Worm (Caenorhabditis elegans) whole organism, late embryonic: ENCODE measurements around the gene Y4C6A.3.
"Not testable (repeated sequence)": the region's sequence is repeated elsewhere in the genome, so short reads cannot be mapped to it uniquely, and the experiment has no call there.

ENCODE experiments used
- C08G9.2 ChIP-seq: sonication (generic microtip); optimal IDR thresholded peaks from 2 replicates; lab custom pipeline; 2016; ENCODE audit warnings: mild to moderate bottlenecking, missing genetic modification characterization, moderate library complexity, missing compliant biosample characterization
- C38D4.7 ChIP-seq: fragments of 200-800 bp; sonication (Bioruptor generic); optimal IDR thresholded peaks from 2 replicates; lab custom pipeline; 2018; ENCODE audit warnings: mild to moderate bottlenecking, missing genetic modification characterization, moderate library complexity, missing compliant biosample characterization
- K09A11.1 ChIP-seq: sonication (generic microtip); optimal IDR thresholded peaks from 2 replicates; lab custom pipeline; 2017; ENCODE audit warnings: antibody characterized with exemption, mild to moderate bottlenecking, missing genetic modification characterization, missing compliant biosample characterization; ENCODE audit not compliant: insufficient read depth
- ahr-1 ChIP-seq: sonication (generic microtip); optimal IDR thresholded peaks from 2 replicates; lab custom pipeline; 2016; ENCODE audit warnings: missing genetic modification characterization, missing compliant biosample characterization
- ceh-14 ChIP-seq: sonication (generic microtip); optimal IDR thresholded peaks from 2 replicates; lab custom pipeline; 2016; ENCODE audit warnings: missing genotype, missing genetic modification characterization, missing compliant biosample characterization
- ceh-18 ChIP-seq: sonication (generic microtip); optimal IDR thresholded peaks from 2 replicates; lab custom pipeline; 2016; ENCODE audit warnings: missing genetic modification characterization, missing compliant biosample characterization
- ceh-19 ChIP-seq: fragments of 200-800 bp; sonication (Bioruptor generic); optimal IDR thresholded peaks from 2 replicates; lab custom pipeline; 2018; ENCODE audit warnings: mild to moderate bottlenecking, missing genetic modification characterization, missing compliant biosample characterization
- ceh-2 ChIP-seq: sonication (generic microtip); optimal IDR thresholded peaks from 2 replicates; lab custom pipeline; 2016; ENCODE audit warnings: missing genotype, missing genetic modification characterization, missing compliant biosample characterization
- ceh-34 ChIP-seq: sonication (generic microtip); optimal IDR thresholded peaks from 2 replicates; lab custom pipeline; 2016; ENCODE audit warnings: mild to moderate bottlenecking, missing genetic modification characterization, missing compliant biosample characterization
- ceh-45 ChIP-seq: fragments of 200-800 bp; sonication (Bioruptor generic); IDR thresholded peaks from 2 replicates; pipeline ENCODE4 v1.3.6; 2022; ENCODE audit warnings: missing genetic modification reagents, missing genetic modification characterization, missing compliant biosample characterization
- ceh-6 ChIP-seq: fragments of 200-800 bp; sonication (Bioruptor generic); optimal IDR thresholded peaks from 2 replicates; lab custom pipeline; 2018; ENCODE audit warnings: mild to moderate bottlenecking, missing genetic modification characterization, missing compliant biosample characterization
- che-1 ChIP-seq: sonication (generic microtip); optimal IDR thresholded peaks from 2 replicates; lab custom pipeline; 2016; ENCODE audit warnings: mild to moderate bottlenecking, missing genetic modification characterization, missing compliant biosample characterization
- dve-1 ChIP-seq: sonication (generic microtip); optimal IDR thresholded peaks from 2 replicates; lab custom pipeline; 2017; ENCODE audit warnings: antibody characterized with exemption, mild to moderate bottlenecking, missing genetic modification characterization, missing compliant biosample characterization
- elt-4 ChIP-seq: sonication (generic microtip); optimal IDR thresholded peaks from 2 replicates; lab custom pipeline; 2016; ENCODE audit warnings: missing genetic modification characterization, missing compliant biosample characterization
- hlh-15 ChIP-seq: sonication (generic microtip); optimal IDR thresholded peaks from 2 replicates; lab custom pipeline; 2016; ENCODE audit warnings: missing genetic modification characterization, missing compliant biosample characterization
- hlh-30 ChIP-seq: sonication (generic microtip); optimal IDR thresholded peaks from 2 replicates; lab custom pipeline; 2017; ENCODE audit warnings: antibody characterized with exemption, missing genetic modification characterization, missing compliant biosample characterization; ENCODE audit not compliant: insufficient read depth
- madf-2 ChIP-seq: sonication (generic microtip); optimal IDR thresholded peaks from 2 replicates; lab custom pipeline; 2017; ENCODE audit warnings: missing genetic modification characterization, missing compliant biosample characterization
- mec-3 ChIP-seq: sonication (generic microtip); optimal IDR thresholded peaks from 2 replicates; lab custom pipeline; 2016; ENCODE audit warnings: borderline replicate concordance, missing genetic modification characterization, missing compliant biosample characterization
- nhr-11 ChIP-seq: fragments of 150-350 bp; optimal IDR thresholded peaks from 2 replicates; lab custom pipeline; 2014; ENCODE audit warnings: missing biosample characterization, missing genetic modification characterization
- nhr-232 ChIP-seq: sonication (generic microtip); optimal IDR thresholded peaks from 2 replicates; lab custom pipeline; 2016; ENCODE audit warnings: missing genetic modification characterization, missing compliant biosample characterization
- odd-2 ChIP-seq: sonication (generic microtip); optimal IDR thresholded peaks from 2 replicates; lab custom pipeline; 2017; ENCODE audit warnings: antibody characterized with exemption, mild to moderate bottlenecking, missing genetic modification characterization, missing compliant biosample characterization
- pat-9 ChIP-seq: fragments of 200-800 bp; sonication (Bioruptor generic); optimal IDR thresholded peaks from 2 replicates; lab custom pipeline; 2018; ENCODE audit warnings: mild to moderate bottlenecking, missing genetic modification characterization, moderate library complexity, missing compliant biosample characterization
- pha-2 ChIP-seq: sonication (generic microtip); optimal IDR thresholded peaks from 2 replicates; lab custom pipeline; 2017; ENCODE audit warnings: mild to moderate bottlenecking, missing genetic modification characterization, missing compliant biosample characterization
- ref-2 ChIP-seq: sonication (generic microtip); optimal IDR thresholded peaks from 2 replicates; lab custom pipeline; 2016; ENCODE audit warnings: missing genetic modification characterization, missing compliant biosample characterization
- sdc-2 ChIP-seq: sonication (generic microtip); optimal IDR thresholded peaks from 2 replicates; lab custom pipeline; 2016; ENCODE audit warnings: missing genotype, missing genetic modification characterization, missing compliant biosample characterization
- sox-4 ChIP-seq: sonication (generic microtip); optimal IDR thresholded peaks from 2 replicates; lab custom pipeline; 2017; ENCODE audit warnings: mild to moderate bottlenecking, missing genetic modification characterization, inconsistent platforms, missing compliant biosample characterization
- syd-9 ChIP-seq: sonication (generic microtip); optimal IDR thresholded peaks from 2 replicates; lab custom pipeline; 2016; ENCODE audit warnings: mild to moderate bottlenecking, missing genetic modification characterization, moderate library complexity, missing compliant biosample characterization
- tbx-2 ChIP-seq: sonication (generic microtip); optimal IDR thresholded peaks from 2 replicates; lab custom pipeline; 2016; ENCODE audit warnings: missing genetic modification characterization, missing compliant biosample characterization
- ttx-3 ChIP-seq: sonication (generic microtip); optimal IDR thresholded peaks from 2 replicates; lab custom pipeline; 2016; ENCODE audit warnings: missing genetic modification reagents, missing genetic modification characterization, missing compliant biosample characterization
- unc-42 ChIP-seq: sonication (generic microtip); optimal IDR thresholded peaks from 2 replicates; lab custom pipeline; 2016; ENCODE audit warnings: missing genotype, missing genetic modification characterization, missing compliant biosample characterization
- unc-55 ChIP-seq: sonication (generic microtip); optimal IDR thresholded peaks from 2 replicates; lab custom pipeline; 2017; ENCODE audit warnings: missing biosample characterization, missing genetic modification reagents, missing genetic modification characterization
- zip-5 ChIP-seq: sonication (generic microtip); optimal IDR thresholded peaks from 2 replicates; lab custom pipeline; 2016; ENCODE audit warnings: missing genetic modification characterization, missing compliant biosample characterization
- ztf-16 ChIP-seq: sonication (generic microtip); optimal IDR thresholded peaks from 2 replicates; lab custom pipeline; 2017; ENCODE audit warnings: missing genetic modification characterization, missing compliant biosample characterization

Gene Y4C6A.3

DNA sequence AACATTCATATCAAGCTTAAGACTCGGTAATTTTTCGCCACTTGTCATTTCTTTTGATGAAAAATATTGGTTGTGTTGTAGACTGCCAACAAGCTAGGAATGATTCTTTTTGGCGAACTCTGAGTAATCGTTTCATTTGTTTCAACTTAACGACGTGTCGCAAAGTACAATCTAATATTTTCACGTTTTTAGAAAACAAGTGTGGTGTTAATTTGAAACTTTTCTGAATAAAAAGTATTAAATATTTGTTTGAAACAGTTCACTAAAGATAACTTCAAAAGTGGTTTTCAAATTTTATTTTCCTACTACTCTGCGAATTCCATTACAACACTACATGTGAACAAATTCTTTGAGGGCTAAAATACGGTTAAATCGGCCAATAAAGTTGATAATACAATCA is 20.6 kb upstream of the Y4C6A.3 start, which contains the start of gene T11F8.4:
Gene T11F8.4, minus strand, starts transcription at position 101 of the 400 bp plus-strand sequence.
- no peak for TF ChIP-seq ceh-18 (tag; lab: Kevin White, UChicago)
- TF ChIP-seq zip-5 (tag; lab: Kevin White, UChicago) = no peak
- no peak for TF ChIP-seq mec-3
- TF ChIP-seq nhr-232 (tag; lab: Kevin White, UChicago) = no peak
- TF ChIP-seq nhr-11 (tag; lab: Kevin White, UChicago) = no peak
- TF ChIP-seq ceh-6 (GFP tag; lab: Kevin White, UChicago) = no peak
- no peak for TF ChIP-seq ttx-3 (tag; lab: Kevin White, UChicago)
- TF ChIP-seq unc-55 (GFP tag; lab: Kevin White, UChicago) = no peak
- no peak for TF ChIP-seq sdc-2 (tag; lab: Kevin White, UChicago)

- TF ChIP-seq pat-9 (tag; lab: Kevin White, UChicago) (no peak), ztf-16 (tag; lab: Kevin White, UChicago) (no peak), ceh-34 (tag; lab: Kevin White, UChicago) (no peak), C08G9.2 (tag; lab: Kevin White, UChicago) (no peak), ceh-45 (GFP tag; lab: Robert Waterston, UW) (no peak), odd-2 (tag; lab: Kevin White, UChicago) (no peak)
Measured at ce11 chrIV:5473098-5473497, 17.2 kb upstream of the Y4C6A.3 start.

DNA sequence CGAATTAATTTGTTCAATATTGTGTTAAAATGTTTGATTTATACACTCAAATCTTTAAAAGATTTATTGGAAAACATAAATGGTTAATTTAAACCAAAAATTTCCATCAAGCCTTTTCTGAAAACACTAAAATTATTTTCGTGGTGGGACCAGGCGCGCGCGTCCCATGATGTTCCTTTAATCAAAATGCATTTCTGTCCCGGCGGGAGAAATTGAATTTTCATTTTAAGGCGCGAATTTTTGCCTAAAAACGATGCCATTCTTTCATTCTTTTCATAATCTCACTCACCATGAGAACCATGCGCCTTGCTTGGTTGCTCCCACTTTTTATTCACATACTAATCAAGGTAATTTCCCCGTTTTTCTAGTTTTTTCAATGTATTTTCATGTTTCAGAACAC is 13.8 kb upstream of the Y4C6A.3 start, which contains the start of gene rme-2:
Gene rme-2, plus strand, starts transcription at position 288 of the 400 bp plus-strand sequence.
- TF ChIP-seq unc-42 (tag; lab: Kevin White, UChicago) (no peak), odd-2 (tag; lab: Kevin White, UChicago) (no peak), elt-4 (no peak), sdc-2 (tag; lab: Kevin White, UChicago) (no peak)

DNA sequence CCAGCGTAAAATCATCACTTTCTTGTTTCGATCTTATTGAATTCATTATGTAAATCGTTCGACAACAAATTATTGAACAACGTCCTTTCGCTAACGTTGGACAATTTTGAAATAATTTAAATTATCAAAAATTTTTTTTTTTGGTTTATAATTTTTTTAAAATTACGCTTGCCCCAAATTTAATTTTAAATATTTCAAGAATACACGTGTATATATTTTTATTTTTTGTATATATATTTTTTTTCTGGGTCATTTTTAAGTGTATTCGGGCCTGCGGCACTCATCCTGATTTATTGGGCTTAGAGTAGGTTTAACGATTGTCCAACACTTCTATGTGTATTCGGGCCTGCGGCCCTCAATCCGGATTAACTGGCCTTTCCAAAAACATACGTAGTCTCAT is 8.5 kb upstream of the Y4C6A.3 start, which contains the start of gene Y52D5A.2:
Gene Y52D5A.2, minus strand, starts transcription at position 101 of the 400 bp plus-strand sequence.
- TF ChIP-seq nhr-232, madf-2, ref-2 (tag; lab: Kevin White, UChicago): not testable (repeated sequence)

ce11 chrIV:5462820-5463219 is 6.9 kb upstream of the Y4C6A.3 start:
- no peak for TF ChIP-seq hlh-30 (tag; lab: Kevin White, UChicago)
- TF ChIP-seq ceh-14 (tag; lab: Kevin White, UChicago) = no peak

DNA sequence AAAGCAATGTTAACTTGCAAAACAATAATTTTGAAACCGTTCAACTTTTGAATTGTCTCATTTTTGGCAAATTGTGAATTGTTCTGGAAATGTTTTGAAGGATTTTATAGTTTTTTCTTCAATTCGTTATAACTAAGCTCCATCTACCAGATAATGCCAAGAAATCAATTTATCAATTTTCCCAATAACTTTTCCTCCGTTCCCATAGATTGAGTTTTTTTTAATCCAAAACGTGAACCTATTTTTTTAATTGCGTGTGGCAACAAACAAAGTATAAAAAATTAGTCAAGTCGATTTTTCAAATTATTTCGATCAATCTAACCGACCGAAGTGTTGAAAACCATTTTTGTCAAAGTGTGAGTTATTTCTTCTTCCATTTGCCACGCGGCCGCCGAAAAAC is 3.2 kb downstream of the Y4C6A.3 start, which contains the start of gene Y4C6A.4:
Gene Y4C6A.4, plus strand, starts transcription at position 301 of the 400 bp plus-strand sequence.
- no peak for TF ChIP-seq hlh-15 (tag; lab: Kevin White, UChicago)
- no peak for TF ChIP-seq C38D4.7 (GFP tag; lab: Kevin White, UChicago)

DNA sequence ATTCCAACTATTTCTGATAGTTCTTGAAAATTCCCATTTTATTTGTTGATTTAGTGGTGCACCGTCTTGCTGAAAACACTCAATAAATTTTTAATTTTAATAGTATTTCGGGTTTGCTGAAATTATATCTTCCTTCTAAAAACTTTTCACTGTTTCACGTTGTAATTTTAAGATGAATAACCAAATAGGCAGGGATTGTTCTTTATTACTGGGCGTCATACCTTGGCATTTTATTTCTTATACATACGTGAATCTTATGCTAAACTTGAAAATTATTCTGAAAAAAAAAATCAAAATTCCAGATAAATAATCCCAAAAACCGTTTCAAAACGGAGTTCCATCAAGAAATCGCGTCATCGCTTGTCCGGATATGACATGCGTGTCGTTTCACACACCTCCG is 17.2 kb downstream of the Y4C6A.3 start, which contains the start of gene mgl-3:
Gene mgl-3, plus strand, starts transcription at position 301 of the 400 bp plus-strand sequence.
- TF ChIP-seq madf-2 (tag; lab: Kevin White, UChicago) (no peak), elt-4 (no peak), che-1 (no peak), dve-1 (tag; lab: Kevin White, UChicago) (no peak), ceh-2 (no peak)

DNA sequence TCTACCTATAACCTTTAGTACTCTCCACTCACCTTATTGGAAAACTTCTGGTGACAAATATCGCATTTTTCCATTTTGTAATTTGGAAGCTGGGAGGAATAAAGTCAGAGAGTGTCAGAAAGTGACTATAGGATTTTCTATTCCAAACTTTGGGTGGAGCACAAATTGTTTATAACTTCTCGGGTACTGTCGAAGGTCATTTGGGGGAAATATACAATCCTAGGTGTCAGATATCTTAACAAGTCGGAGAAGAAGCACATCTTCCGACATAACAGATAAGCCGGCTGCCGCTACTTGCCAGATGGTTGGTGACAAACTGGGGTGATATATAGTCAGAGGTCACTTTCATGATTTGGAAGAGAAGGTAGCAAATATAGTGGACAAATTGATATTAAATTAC is 36.8 kb downstream of the Y4C6A.3 start, which contains the start of gene ehn-3:
Gene ehn-3, minus strand, starts transcription at position 101 of the 400 bp plus-strand sequence.
- TF ChIP-seq K09A11.1 (tag; lab: Kevin White, UChicago) = no peak
- no peak for TF ChIP-seq elt-4
- TF ChIP-seq syd-9 (tag; lab: Kevin White, UChicago) = no peak
- no peak for TF ChIP-seq tbx-2 (tag; lab: Kevin White, UChicago)
- TF ChIP-seq sox-4 = no peak
- no peak for TF ChIP-seq odd-2 (tag; lab: Kevin White, UChicago)
- TF ChIP-seq ahr-1 (tag; lab: Kevin White, UChicago) = no peak
- TF ChIP-seq C08G9.2 (tag; lab: Kevin White, UChicago) = no peak
- no peak for TF ChIP-seq ceh-6 (GFP tag; lab: Kevin White, UChicago)
- no peak for TF ChIP-seq mec-3
- no peak for TF ChIP-seq pat-9 (tag; lab: Kevin White, UChicago)
- no peak for TF ChIP-seq hlh-15 (tag; lab: Kevin White, UChicago)
- no peak for TF ChIP-seq pha-2
- no peak for TF ChIP-seq unc-55 (GFP tag; lab: Kevin White, UChicago)
- no peak for TF ChIP-seq zip-5 (tag; lab: Kevin White, UChicago)
- no peak for TF ChIP-seq ceh-19
- no peak for TF ChIP-seq ceh-45 (GFP tag; lab: Robert Waterston, UW)
